Worm (Caenorhabditis elegans): Measurements from ENCODE around the gene F55A11.8.
A peak's percentile ranks its signal among the peaks of the same experiment; 100 is the strongest.

DNA sequence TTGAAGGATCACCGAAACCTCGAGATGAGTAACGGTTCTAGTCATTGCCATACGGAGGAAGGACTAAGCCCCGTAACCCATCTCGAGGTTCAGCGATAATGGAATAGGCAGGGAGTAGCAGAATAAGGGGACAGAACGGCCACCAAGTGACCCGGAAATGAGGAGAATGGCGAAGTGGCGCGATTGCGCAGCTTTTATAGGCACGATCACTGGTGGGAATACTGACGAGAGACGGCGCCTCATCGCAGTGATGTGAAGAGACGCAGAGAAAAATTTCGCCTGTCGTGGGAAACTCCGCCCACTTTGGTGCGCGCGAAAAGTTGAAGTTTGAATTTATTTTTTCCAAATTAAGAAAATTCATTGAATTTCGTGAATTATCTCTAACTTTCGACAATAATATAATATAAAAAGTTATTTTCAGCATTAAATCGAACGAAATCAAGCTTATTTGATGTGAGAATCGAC lies 17.9 kb upstream of the F55A11.8 start, which contains the start of gene F55A11.4:
- no peak for TF ChIP-seq nhr-11 (tag; optimal IDR thresholded peaks at IDR 0.05)
- TF ChIP-seq skn-1 (tag; optimal IDR thresholded peaks at IDR 0.05) = no peak
- TF ChIP-seq elt-3 (tag; optimal IDR thresholded peaks at IDR 0.05) = no peak
- no peak for TF ChIP-seq nhr-21 (tag; optimal IDR thresholded peaks at IDR 0.05)
- TF ChIP-seq sma-3 (GFP tag; optimal IDR thresholded peaks at IDR 0.05) = no peak
- TF ChIP-seq alr-1 (tag; optimal IDR thresholded peaks at IDR 0.05) = no peak
- TF ChIP-seq C34F6.9 (tag; optimal IDR thresholded peaks at IDR 0.05) = no peak
- TF ChIP-seq lsy-2 (tag; optimal IDR thresholded peaks at IDR 0.05) = no peak
- peak; percentile 32 for TF ChIP-seq ama-1 (optimal IDR thresholded peaks at IDR 0.05)
- no peak for TF ChIP-seq crh-2 (tag; optimal IDR thresholded peaks at IDR 0.05)
- no peak for TF ChIP-seq mab-5 (tag; optimal IDR thresholded peaks at IDR 0.05)
- TF ChIP-seq zag-1 (tag; optimal IDR thresholded peaks at IDR 0.05) = no peak

All from whole organism, L2 larva.